Fruit fly (Drosophila melanogaster) whole organism, wandering third instar larva: ENCODE data around the gene CG3868.

Source experiments
- Abd-B ChIP-seq: fragments of >200 bp; optimal IDR thresholded peaks from 2 replicates; lab custom pipeline; 2017; ENCODE audit warnings: missing biosample characterization, missing genetic modification characterization
- CG32264 ChIP-seq: fragments of 200-800 bp; sonication (Bioruptor generic); optimal IDR thresholded peaks from 2 replicates; lab custom pipeline; 2016; ENCODE audit warnings: missing biosample characterization, missing genetic modification characterization
- CG9705 ChIP-seq: fragments of 200-800 bp; sonication (Bioruptor generic); optimal IDR thresholded peaks from 2 replicates; lab custom pipeline; 2018; ENCODE audit warnings: missing biosample characterization, mild to moderate bottlenecking, missing genetic modification characterization
- CrebA ChIP-seq: fragments of 200-800 bp; sonication (Bioruptor generic); optimal IDR thresholded peaks from 2 replicates; lab custom pipeline; 2016; ENCODE audit warnings: missing biosample characterization, mild to moderate bottlenecking, missing genetic modification characterization, borderline replicate concordance
- Dfd ChIP-seq: fragments of >200 bp; optimal IDR thresholded peaks from 2 replicates; lab custom pipeline; 2017; ENCODE audit warnings: missing biosample characterization, missing genetic modification characterization
- Dif ChIP-seq: fragments of 200-275, 200-300 bp; sonication (Bioruptor generic); optimal IDR thresholded peaks from 2 replicates; lab custom pipeline; 2018; ENCODE audit warnings: missing biosample characterization, missing genetic modification characterization; ENCODE audit not compliant: partially characterized antibody
- GATAd ChIP-seq: sonication (Bioruptor generic); optimal IDR thresholded peaks from 2 replicates; lab custom pipeline; 2016; ENCODE audit warnings: missing biosample characterization, missing genetic modification characterization
- HLH106 ChIP-seq: fragments of 200-800 bp; optimal IDR thresholded peaks from 3 replicates; lab custom pipeline; 2019; ENCODE audit warnings: missing biosample characterization, mild to moderate bottlenecking, missing genetic modification characterization, moderate library complexity
- Hnf4 ChIP-seq: fragments of 200-800 bp; sonication (Bioruptor generic); optimal IDR thresholded peaks from 2 replicates; lab custom pipeline; 2016; ENCODE audit warnings: missing biosample characterization, mild to moderate bottlenecking, missing genetic modification characterization
- Hr83 ChIP-seq: fragments of 200-300 bp; sonication (Bioruptor generic); optimal IDR thresholded peaks from 2 replicates; lab custom pipeline; 2016; ENCODE audit warnings: missing biosample characterization, mild to moderate bottlenecking, missing genetic modification characterization, moderate library complexity; ENCODE audit not compliant: poor library complexity, severe bottlenecking
- Jra ChIP-seq: sonication (Bioruptor generic); optimal IDR thresholded peaks from 2 replicates; lab custom pipeline; 2016; ENCODE audit warnings: missing biosample characterization, missing genetic modification characterization
- Myc ChIP-seq: fragments of >200 bp; optimal IDR thresholded peaks from 2 replicates; lab custom pipeline; 2017
- N ChIP-seq: fragments of >200 bp; optimal IDR thresholded peaks from 2 replicates; lab custom pipeline; 2018; ENCODE audit warnings: missing biosample characterization, missing external identifiers, missing genetic modification characterization
- OdsH ChIP-seq: fragments of 200-800 bp; sonication (Bioruptor generic); optimal IDR thresholded peaks from 2 replicates; lab custom pipeline; 2016; ENCODE audit warnings: missing biosample characterization, mild to moderate bottlenecking, missing genetic modification characterization
- Rel ChIP-seq, 2 experiments: fragments of 200-800 bp; sonication (Bioruptor generic) in 1 of 2; optimal IDR thresholded peaks; 2 replicates in 1 of 2; 3 replicates in 1 of 2; lab custom pipeline; 2016 to 2019; ENCODE audit warnings: mild to moderate bottlenecking in 2 of 2, missing biosample characterization in 2 of 2, missing genetic modification characterization in 2 of 2, moderate library complexity in 1 of 2
- Sp1 ChIP-seq: fragments of 200-800 bp; sonication (Bioruptor generic); optimal IDR thresholded peaks from 3 replicates; lab custom pipeline; 2019; ENCODE audit warnings: missing biosample characterization, mild to moderate bottlenecking, missing genetic modification characterization, moderate library complexity
- Vsx2 ChIP-seq: fragments of 200-300, 225-300 bp; sonication (Bioruptor generic); optimal IDR thresholded peaks from 2 replicates; lab custom pipeline; 2018; ENCODE audit warnings: missing biosample characterization, missing genetic modification characterization; ENCODE audit not compliant: partially characterized antibody
- br ChIP-seq: fragments of 200-800 bp; sonication (Bioruptor generic); optimal IDR thresholded peaks from 2 replicates; lab custom pipeline; 2016; ENCODE audit warnings: missing biosample characterization, missing genetic modification characterization
- brk ChIP-seq: fragments of 200-800 bp; sonication (Bioruptor generic); optimal IDR thresholded peaks from 2 replicates; lab custom pipeline; 2016; ENCODE audit warnings: missing biosample characterization, mild to moderate bottlenecking, missing genetic modification characterization
- dl ChIP-seq, 2 experiments: fragments of 175-275, 200-275 bp in 1 of 2; fragments of 200-275 bp in 1 of 2; sonication (Bioruptor generic); optimal IDR thresholded peaks; lab custom pipeline; 2018; ENCODE audit warnings: mild to moderate bottlenecking in 2 of 2, missing biosample characterization in 2 of 2, missing genetic modification characterization in 2 of 2, moderate library complexity in 2 of 2; ENCODE audit not compliant: partially characterized antibody in 2 of 2, insufficient read depth in 1 of 2
- dsf ChIP-seq: sonication (Bioruptor generic); optimal IDR thresholded peaks from 2 replicates; lab custom pipeline; 2016; ENCODE audit warnings: missing biosample characterization, missing genetic modification characterization, borderline replicate concordance
- ey ChIP-seq: fragments of 200-800 bp; sonication (Bioruptor generic); optimal IDR thresholded peaks from 2 replicates; lab custom pipeline; 2016; ENCODE audit warnings: missing biosample characterization, missing genetic modification characterization
- foxo ChIP-seq, 2 experiments: fragments of 200-800 bp; sonication (Bioruptor generic); optimal IDR thresholded peaks; 2 replicates in 1 of 2; 3 replicates in 1 of 2; lab custom pipeline; 2016 to 2017; ENCODE audit warnings: missing biosample characterization in 2 of 2, missing genetic modification characterization in 2 of 2
- fru ChIP-seq: fragments of 200-800 bp; sonication (Bioruptor generic); optimal IDR thresholded peaks from 3 replicates; lab custom pipeline; 2016; ENCODE audit warnings: missing biosample characterization, mild to moderate bottlenecking, missing genetic modification characterization
- h ChIP-seq: fragments of 200-800 bp; sonication (Bioruptor generic); optimal IDR thresholded peaks from 3 replicates; lab custom pipeline; 2016; ENCODE audit warnings: missing biosample characterization, mild to moderate bottlenecking, missing genetic modification characterization
- jim ChIP-seq: fragments of 175-275, 200-325 bp; sonication (Bioruptor generic); optimal IDR thresholded peaks from 2 replicates; lab custom pipeline; 2016; ENCODE audit warnings: missing biosample characterization, mild to moderate bottlenecking, missing genetic modification characterization
- pan ChIP-seq: fragments of >200 bp; optimal IDR thresholded peaks from 2 replicates; lab custom pipeline; 2017
- psq ChIP-seq: fragments of 200-800 bp; sonication (Bioruptor generic); optimal IDR thresholded peaks from 3 replicates; lab custom pipeline; 2017; ENCODE audit warnings: missing biosample characterization, mild to moderate bottlenecking, missing genetic modification characterization, moderate library complexity
- rgr ChIP-seq: fragments of 200-800 bp; sonication (Bioruptor generic); optimal IDR thresholded peaks from 3 replicates; lab custom pipeline; 2016; ENCODE audit warnings: missing biosample characterization, mild to moderate bottlenecking, missing genetic modification characterization
- sage ChIP-seq: fragments of 200-800 bp; sonication (Bioruptor generic); optimal IDR thresholded peaks from 2 replicates; lab custom pipeline; 2016; ENCODE audit warnings: missing biosample characterization, mild to moderate bottlenecking, missing genetic modification characterization
- sv ChIP-seq: fragments of 200-800 bp; sonication (Bioruptor generic); optimal IDR thresholded peaks from 3 replicates; lab custom pipeline; 2016; ENCODE audit warnings: missing biosample characterization, missing genetic modification characterization
- tai ChIP-seq: sonication (Bioruptor generic); optimal IDR thresholded peaks from 2 replicates; lab custom pipeline; 2016; ENCODE audit warnings: missing biosample characterization, missing genetic modification characterization
- usp ChIP-seq: fragments of >200 bp; optimal IDR thresholded peaks from 2 replicates; lab custom pipeline; 2017; ENCODE audit warnings: missing biosample characterization, missing genetic modification characterization
- woc ChIP-seq: sonication (Bioruptor generic); optimal IDR thresholded peaks from 2 replicates; lab custom pipeline; 2016; ENCODE audit warnings: missing biosample characterization, mild to moderate bottlenecking, missing genetic modification characterization

Gene CG3868

dm6 chr3L:14428958-14429357 is 26.4 kb upstream of the CG3868 start:
- TF ChIP-seq GATAd (GFP tag; lab: Kevin White, UChicago) = no peak
- no peak for TF ChIP-seq sage (GFP tag; lab: Kevin White, UChicago)
- TF ChIP-seq Hr83 (GFP tag; lab: Kevin White, UChicago) = no peak
- TF ChIP-seq OdsH (GFP tag; lab: Kevin White, UChicago) = no peak
- TF ChIP-seq dsf (GFP tag; lab: Kevin White, UChicago) = no peak
- TF ChIP-seq rgr = no peak
- no peak for TF ChIP-seq ey
- TF ChIP-seq h (GFP tag; lab: Kevin White, UChicago) = no peak
- TF ChIP-seq Dif (GFP tag; lab: Kevin White, UChicago) = no peak
- no peak for TF ChIP-seq Hnf4 (GFP tag; lab: Kevin White, UChicago)
- no peak for TF ChIP-seq brk (GFP tag; lab: Kevin White, UChicago)
- TF ChIP-seq CrebA = no peak
- TF ChIP-seq br (GFP tag; lab: Kevin White, UChicago) = no peak

- TF ChIP-seq Rel (GFP tag; optimal IDR thresholded peaks at IDR 0.05; lab: Kevin White, UChicago) (no peak), Rel (tag; optimal IDR thresholded peaks at IDR 0.05; lab: Kevin White, UChicago) (peak; percentile 93), CrebA (peak; percentile 52), Dif (GFP tag; lab: Kevin White, UChicago) (peak; percentile 78), usp (GFP tag; lab: Kevin White, UChicago) (no peak), h (GFP tag; lab: Kevin White, UChicago) (peak; percentile 73), dl (GFP tag; optimal IDR thresholded peaks at IDR 0.05; lab: Kevin White, UChicago; ENCODE audit: insufficient read depth in 1 of 2, partially characterized antibody in 2 of 2) (peak in 1 of 2 experiments; percentile 44), CG32264 (GFP tag; lab: Kevin White, UChicago) (no peak), foxo (GFP tag; optimal IDR thresholded peaks at IDR 0.05; lab: Kevin White, UChicago) (peak in 1 of 2 experiments; percentile 18), Abd-B (GFP tag; lab: Kevin White, UChicago) (no peak), rgr (peak; percentile 58), OdsH (GFP tag; lab: Kevin White, UChicago) (no peak), sv (GFP tag; lab: Kevin White, UChicago) (no peak), psq (GFP tag; lab: Kevin White, UChicago) (peak; percentile 30), Hr83 (GFP tag; lab: Kevin White, UChicago) (peak; percentile 69), Hnf4 (GFP tag; lab: Kevin White, UChicago) (peak; percentile 42), br (GFP tag; lab: Kevin White, UChicago) (peak; percentile 74), brk (GFP tag; lab: Kevin White, UChicago) (no peak), Jra (GFP tag; lab: Kevin White, UChicago) (no peak), CG9705 (GFP tag; lab: Kevin White, UChicago) (no peak), N (GFP tag; lab: Kevin White, UChicago) (no peak), Vsx2 (GFP tag; lab: Kevin White, UChicago) (peak; percentile 42), HLH106 (tag; lab: Kevin White, UChicago) (peak; percentile 29), pan (no peak), Sp1 (GFP tag; lab: Kevin White, UChicago) (peak; percentile 72), fru (peak; percentile 74)
Measured at dm6 chr3L:14427292-14427729, 24.8 kb upstream of the CG3868 start.

- TF ChIP-seq fru (no peak), pan (no peak), Rel (GFP tag; optimal IDR thresholded peaks at IDR 0.05; lab: Kevin White, UChicago) (no peak), Rel (tag; optimal IDR thresholded peaks at IDR 0.05; lab: Kevin White, UChicago) (peak; percentile 23), OdsH (GFP tag; lab: Kevin White, UChicago) (no peak), Jra (GFP tag; lab: Kevin White, UChicago) (no peak)
Measured at dm6 chr3L:14425076-14425475, 22.6 kb upstream of the CG3868 start.

dm6 chr3L:14423638-14424037 is 21.1 kb upstream of the CG3868 start:
- peak; percentile 73 for TF ChIP-seq psq (GFP tag; lab: Kevin White, UChicago)
- no peak for TF ChIP-seq CrebA

- TF ChIP-seq Abd-B (GFP tag; lab: Kevin White, UChicago) = no peak
- no peak for TF ChIP-seq sage (GFP tag; lab: Kevin White, UChicago)
- TF ChIP-seq Hr83 (GFP tag; lab: Kevin White, UChicago) = no peak
- TF ChIP-seq foxo (GFP tag; optimal IDR thresholded peaks at IDR 0.05; lab: Kevin White, UChicago) = no peak
- TF ChIP-seq rgr = no peak
- peak; percentile 5 for TF ChIP-seq HLH106 (tag; lab: Kevin White, UChicago)
- TF ChIP-seq br (GFP tag; lab: Kevin White, UChicago) = no peak
- TF ChIP-seq dl (GFP tag; optimal IDR thresholded peaks at IDR 0.05; lab: Kevin White, UChicago; ENCODE audit: insufficient read depth in 1 of 2, partially characterized antibody in 2 of 2) = no peak
- TF ChIP-seq N (GFP tag; lab: Kevin White, UChicago) = no peak
- TF ChIP-seq CG9705 (GFP tag; lab: Kevin White, UChicago) = no peak
- no peak for TF ChIP-seq Jra (GFP tag; lab: Kevin White, UChicago)
- no peak for TF ChIP-seq jim (GFP tag; lab: Kevin White, UChicago)
- no peak for TF ChIP-seq pan
- no peak for TF ChIP-seq Dif (GFP tag; lab: Kevin White, UChicago)
- peak; percentile 35 for TF ChIP-seq woc
- TF ChIP-seq Vsx2 (GFP tag; lab: Kevin White, UChicago) = no peak
- TF ChIP-seq Dfd (GFP tag; lab: Kevin White, UChicago) = no peak
- no peak for TF ChIP-seq OdsH (GFP tag; lab: Kevin White, UChicago)
- TF ChIP-seq fru = peak; percentile 9
- TF ChIP-seq tai (GFP tag; lab: Kevin White, UChicago) = no peak
- peak; percentile 31 for TF ChIP-seq h (GFP tag; lab: Kevin White, UChicago)
- no peak for TF ChIP-seq CrebA
- no peak for TF ChIP-seq usp (GFP tag; lab: Kevin White, UChicago)
- TF ChIP-seq brk (GFP tag; lab: Kevin White, UChicago) = no peak
- no peak for TF ChIP-seq Myc (lab: Kevin White, UChicago)
Measured at dm6 chr3L:14422135-14422534, 19.6 kb upstream of the CG3868 start.
